Fruit fly (Drosophila melanogaster) whole organism, prepupa: Measurements from ENCODE around the gene Alh.

Source experiments
- CG10631 ChIP-seq: fragments of 200-800 bp; sonication (Bioruptor generic); optimal IDR thresholded peaks from 2 replicates; lab custom pipeline; 2016; ENCODE audit warnings: missing biosample characterization, missing genetic modification characterization
- CG11294 ChIP-seq: fragments of 200-800 bp; sonication (Bioruptor generic); IDR thresholded peaks from 2 replicates; pipeline ENCODE4 v1.3.6; 2022; ENCODE audit warnings: missing biosample characterization, missing genetic modification characterization
- CG11902 ChIP-seq: fragments of 200-800 bp; sonication (Bioruptor generic); optimal IDR thresholded peaks from 3 replicates; lab custom pipeline; 2016; ENCODE audit warnings: missing biosample characterization, missing genetic modification characterization
- CG1621 ChIP-seq: fragments of 200-800 bp; sonication (Bioruptor generic); optimal IDR thresholded peaks from 3 replicates; lab custom pipeline; 2018; ENCODE audit warnings: missing biosample characterization, mild to moderate bottlenecking, missing genetic modification characterization
- CG16779 ChIP-seq: fragments of 200-800 bp; sonication (Bioruptor generic); optimal IDR thresholded peaks from 3 replicates; lab custom pipeline; 2017; ENCODE audit warnings: missing biosample characterization, mild to moderate bottlenecking, missing genetic modification characterization
- CG3032 ChIP-seq: fragments of 200-800 bp; optimal IDR thresholded peaks from 2 replicates; lab custom pipeline; 2019; ENCODE audit warnings: missing biosample characterization, mild to moderate bottlenecking, missing genetic modification characterization, moderate library complexity
- CG31627 ChIP-seq: fragments of 200-800 bp; sonication (Bioruptor generic); optimal IDR thresholded peaks from 3 replicates; lab custom pipeline; 2016; ENCODE audit warnings: missing biosample characterization, missing genetic modification characterization
- CG32006 ChIP-seq: fragments of 200-800 bp; sonication (Bioruptor generic); optimal IDR thresholded peaks from 3 replicates; lab custom pipeline; 2017; ENCODE audit warnings: missing biosample characterization, mild to moderate bottlenecking, missing genetic modification characterization
- CG3919 ChIP-seq: fragments of 200-800 bp; sonication (Bioruptor generic); optimal IDR thresholded peaks from 3 replicates; lab custom pipeline; 2016; ENCODE audit warnings: missing biosample characterization, missing genetic modification characterization
- CG6163 ChIP-seq: fragments of 200-800 bp; sonication (Bioruptor generic); IDR thresholded peaks from 3 replicates; pipeline ENCODE4 v1.3.6; 2022; ENCODE audit warnings: missing biosample characterization, missing genetic modification characterization
- CG6276 ChIP-seq: fragments of 200-800 bp; sonication (Bioruptor generic); optimal IDR thresholded peaks from 2 replicates; lab custom pipeline; 2017; ENCODE audit warnings: missing biosample characterization, mild to moderate bottlenecking, missing genetic modification characterization
- CG6792 ChIP-seq: fragments of 200-800 bp; sonication (Bioruptor generic); optimal IDR thresholded peaks from 3 replicates; lab custom pipeline; 2016; ENCODE audit warnings: missing biosample characterization, missing genetic modification characterization
- CG6808 ChIP-seq: fragments of 200-800 bp; sonication (Bioruptor generic); optimal IDR thresholded peaks from 3 replicates; lab custom pipeline; 2017; ENCODE audit warnings: missing biosample characterization, missing genetic modification characterization, mild to moderate bottlenecking, moderate library complexity, missing genetic modification reagents
- CG6854 ChIP-seq: fragments of 200-800 bp; sonication (Bioruptor generic); optimal IDR thresholded peaks from 2 replicates; lab custom pipeline; 2017; ENCODE audit warnings: missing biosample characterization, mild to moderate bottlenecking, missing genetic modification characterization
- CG8119 ChIP-seq: fragments of 200-800 bp; sonication (Bioruptor generic); IDR thresholded peaks from 3 replicates; pipeline ENCODE4 v1.3.6; 2022; ENCODE audit warnings: missing biosample characterization, missing genetic modification characterization
- CG8632 ChIP-seq: fragments of 200-800 bp; sonication (Bioruptor generic); optimal IDR thresholded peaks from 3 replicates; lab custom pipeline; 2016; ENCODE audit warnings: missing biosample characterization, missing genetic modification characterization
- CG9139 ChIP-seq: fragments of 200-800 bp; sonication (Bioruptor generic); optimal IDR thresholded peaks from 3 replicates; lab custom pipeline; 2017; ENCODE audit warnings: missing biosample characterization, mild to moderate bottlenecking, missing genetic modification characterization
- Eip75B ChIP-seq: fragments of 200-800 bp; sonication (Bioruptor generic); optimal IDR thresholded peaks from 3 replicates; lab custom pipeline; 2016; ENCODE audit warnings: missing biosample characterization, missing genetic modification characterization
- Eip78C ChIP-seq: fragments of 200-800 bp; sonication (Bioruptor generic); peaks from one replicate; lab custom pipeline; 2016; ENCODE audit warnings: missing biosample characterization, missing genetic modification characterization
- Eip93F ChIP-seq: fragments of 200-800 bp; sonication (Bioruptor generic); optimal IDR thresholded peaks from 2 replicates; lab custom pipeline; 2016; ENCODE audit warnings: missing biosample characterization, mild to moderate bottlenecking, missing genetic modification characterization
- Ets96B ChIP-seq: fragments of 200-800 bp; optimal IDR thresholded peaks from 2 replicates; lab custom pipeline; 2019; ENCODE audit warnings: missing biosample characterization, mild to moderate bottlenecking, missing genetic modification characterization, moderate library complexity
- Hr39 ChIP-seq: fragments of 200-800 bp; sonication (Bioruptor generic); optimal IDR thresholded peaks from 2 replicates; lab custom pipeline; 2016; ENCODE audit warnings: missing biosample characterization, missing genetic modification characterization
- Hr4 ChIP-seq: fragments of 200-800 bp; sonication (Bioruptor generic); optimal IDR thresholded peaks from 3 replicates; lab custom pipeline; 2016; ENCODE audit warnings: missing biosample characterization, missing genetic modification characterization
- Met ChIP-seq: fragments of 200-800 bp; sonication (Bioruptor generic); optimal IDR thresholded peaks from 3 replicates; lab custom pipeline; 2016; ENCODE audit warnings: missing biosample characterization, missing genetic modification characterization
- OdsH ChIP-seq: fragments of 200-800 bp; sonication (Bioruptor generic); optimal IDR thresholded peaks from 3 replicates; lab custom pipeline; 2016; ENCODE audit warnings: missing biosample characterization, missing genetic modification characterization
- Smox ChIP-seq: fragments of 200-800 bp; sonication (Bioruptor generic); optimal IDR thresholded peaks from 3 replicates; lab custom pipeline; 2016; ENCODE audit warnings: missing biosample characterization, missing genetic modification characterization
- Sox102F ChIP-seq: fragments of 200-800 bp; sonication (Bioruptor generic); optimal IDR thresholded peaks from 2 replicates; lab custom pipeline; 2016; ENCODE audit warnings: missing biosample characterization, mild to moderate bottlenecking, missing genetic modification characterization
- Sox15 ChIP-seq: fragments of 200-800 bp; sonication (Bioruptor generic); optimal IDR thresholded peaks from 3 replicates; lab custom pipeline; 2016; ENCODE audit warnings: missing biosample characterization, missing genetic modification characterization
- achi ChIP-seq: fragments of 200-800 bp; sonication (Bioruptor generic); optimal IDR thresholded peaks from 3 replicates; lab custom pipeline; 2016; ENCODE audit warnings: missing biosample characterization, missing genetic modification characterization
- dsx ChIP-seq: fragments of 200-800 bp; optimal IDR thresholded peaks from 3 replicates; lab custom pipeline; 2019; ENCODE audit warnings: missing biosample characterization, mild to moderate bottlenecking, missing genetic modification characterization, moderate library complexity; ENCODE audit not compliant: poor library complexity, severe bottlenecking
- eg ChIP-seq: fragments of 200-800 bp; sonication (Bioruptor generic); IDR thresholded peaks from 3 replicates; pipeline ENCODE4 v1.3.6; 2022; ENCODE audit warnings: missing biosample characterization, missing genetic modification characterization
- esn ChIP-seq: fragments of 200-800 bp; sonication (Bioruptor generic); optimal IDR thresholded peaks from 2 replicates; lab custom pipeline; 2016; ENCODE audit warnings: missing biosample characterization, mild to moderate bottlenecking, missing genetic modification characterization, moderate library complexity
- fd59A ChIP-seq: fragments of 200-800 bp; sonication (Bioruptor generic); optimal IDR thresholded peaks from 2 replicates; lab custom pipeline; 2017; ENCODE audit warnings: missing biosample characterization, mild to moderate bottlenecking, missing genetic modification characterization, missing genetic modification reagents
- fd85E ChIP-seq: fragments of 200-800 bp; sonication (Bioruptor generic); optimal IDR thresholded peaks from 3 replicates; lab custom pipeline; 2016; ENCODE audit warnings: missing biosample characterization, missing genetic modification characterization
- fkh ChIP-seq: fragments of 200-800 bp; sonication (Bioruptor generic); optimal IDR thresholded peaks from 3 replicates; lab custom pipeline; 2017; ENCODE audit warnings: missing biosample characterization, mild to moderate bottlenecking, missing genetic modification characterization, moderate library complexity
- lz ChIP-seq: fragments of 200-800 bp; sonication (Bioruptor generic); optimal IDR thresholded peaks from 3 replicates; lab custom pipeline; 2016; ENCODE audit warnings: missing biosample characterization, missing genetic modification characterization
- pdm3 ChIP-seq: fragments of 200-800 bp; sonication (Bioruptor generic); optimal IDR thresholded peaks from 3 replicates; lab custom pipeline; 2016; ENCODE audit warnings: missing biosample characterization, missing genetic modification characterization
- svp ChIP-seq: fragments of 200-800 bp; sonication (Bioruptor generic); peaks from one replicate; lab custom pipeline; 2016; ENCODE audit warnings: missing biosample characterization, missing genetic modification characterization
- topi ChIP-seq: fragments of 200-800 bp; sonication (Bioruptor generic); optimal IDR thresholded peaks from 3 replicates; lab custom pipeline; 2016; ENCODE audit warnings: missing biosample characterization, missing genetic modification characterization
- vri ChIP-seq: fragments of 200-800 bp; sonication (Bioruptor generic); optimal IDR thresholded peaks from 3 replicates; lab custom pipeline; 2016; ENCODE audit warnings: missing biosample characterization, mild to moderate bottlenecking, missing genetic modification characterization

Alh gene

DNA sequence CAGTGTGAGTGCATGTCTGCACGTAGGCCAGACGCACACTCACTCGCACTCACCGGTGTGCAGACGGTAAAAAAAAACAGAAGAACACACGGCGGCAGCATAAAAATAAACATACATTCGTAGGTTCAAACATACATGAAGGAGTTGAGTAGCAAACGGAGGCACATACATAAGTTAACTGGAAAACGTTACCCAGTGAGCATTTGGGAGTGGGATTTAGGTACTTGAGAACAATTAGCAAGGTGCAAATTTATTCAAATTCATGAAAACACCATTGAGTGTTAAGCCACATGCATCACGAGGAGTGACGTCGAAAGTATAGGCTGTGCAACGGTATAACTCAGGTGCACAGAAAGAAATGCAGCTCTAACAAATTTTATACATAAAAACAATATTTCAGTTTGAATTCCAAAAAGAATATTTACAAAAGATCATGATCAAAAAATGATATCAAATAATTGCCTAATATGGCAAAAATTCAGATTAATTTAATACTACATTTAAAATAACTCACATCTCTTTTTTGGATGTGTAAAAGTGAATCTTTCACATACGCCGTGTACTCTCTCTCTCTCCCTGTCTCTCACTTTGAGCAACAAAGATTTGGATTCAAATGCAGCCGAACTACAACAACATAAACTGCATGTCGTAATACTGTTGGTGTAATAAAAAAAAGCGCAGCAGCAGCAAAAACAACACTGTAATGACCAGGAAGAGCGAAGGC, 15.2 kb downstream of the Alh start (continued):
- TF ChIP-seq Eip93F (peak; percentile 71), Sox15 (GFP tag; lab: Kevin White, UChicago) (peak; percentile 90), CG32006 (GFP tag; lab: Kevin White, UChicago) (peak; percentile 98), topi (peak; percentile 98), eg (no peak), CG16779 (tag; lab: Kevin White, UChicago) (peak; percentile 77), CG8119 (GFP tag; lab: Robert Waterston, UW) (no peak), OdsH (GFP tag; lab: Kevin White, UChicago) (peak; percentile 98), CG6792 (GFP tag; lab: Kevin White, UChicago) (peak; percentile 93), CG31627 (GFP tag; lab: Kevin White, UChicago) (peak; percentile 98)

DNA sequence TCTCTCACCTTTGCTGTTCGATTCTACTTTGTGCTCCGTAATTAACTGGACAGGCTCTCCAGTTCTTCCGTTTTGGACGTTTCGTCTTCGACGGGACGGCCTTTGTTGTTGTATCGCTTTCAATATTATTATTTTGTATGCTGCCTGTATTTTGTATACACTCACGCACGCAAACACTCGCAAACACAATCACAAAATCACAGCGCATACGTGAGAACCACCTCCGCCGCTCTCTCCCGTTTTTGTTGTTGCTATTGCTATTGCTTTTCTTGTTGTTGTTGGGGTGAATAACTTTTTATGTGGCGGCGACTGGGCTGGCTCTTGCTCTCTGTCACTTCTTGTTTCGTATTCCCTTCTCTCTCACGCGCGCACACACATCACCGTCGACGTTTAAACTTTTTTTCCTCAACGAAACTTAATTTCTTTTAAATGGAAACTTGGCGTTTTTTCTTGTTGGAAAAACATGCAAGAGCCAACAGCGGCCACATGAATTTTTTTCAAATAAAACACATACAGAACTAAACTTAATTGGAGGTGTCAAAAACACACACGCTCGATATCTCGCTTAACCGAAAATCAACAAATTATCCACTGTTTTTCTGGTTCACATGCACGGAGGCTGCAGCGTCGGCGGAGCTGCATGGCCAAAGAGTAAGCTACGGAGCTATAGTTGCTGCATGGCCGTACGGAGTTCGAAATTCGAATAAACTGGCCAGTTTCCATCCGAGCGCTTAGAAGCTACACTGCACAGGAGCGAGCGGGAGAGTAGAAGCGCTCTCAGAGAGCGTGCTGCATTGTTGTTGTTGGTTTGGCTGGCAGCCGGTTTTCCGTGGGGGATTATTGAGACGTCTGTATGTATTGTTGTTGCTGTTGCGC, 16.0 kb downstream of the Alh start:
- TF ChIP-seq CG3919 (GFP tag; lab: Kevin White, UChicago) (no peak), CG3032 (peak; percentile 24), CG8632 (GFP tag; lab: Kevin White, UChicago) (peak; percentile 1), fkh (peak; percentile 35), vri (peak; percentile 38), Hr4 (peak; percentile 38), Hr39 (peak; percentile 19), Eip78C (GFP tag; lab: Kevin White, UChicago) (peak; percentile 80), achi (GFP tag; lab: Kevin White, UChicago) (no peak), fd85E (GFP tag; lab: Kevin White, UChicago) (no peak), CG6163 (GFP tag; lab: Robert Waterston, UW) (no peak), CG6808 (GFP tag; lab: Kevin White, UChicago) (no peak), CG9139 (no peak), lz (GFP tag; lab: Kevin White, UChicago) (no peak), pdm3 (no peak), CG1621 (tag; lab: Kevin White, UChicago) (peak; percentile 44), Sox102F (GFP tag; lab: Kevin White, UChicago) (no peak), fd59A (GFP tag; lab: Kevin White, UChicago) (no peak), Ets96B (tag; lab: Kevin White, UChicago) (peak; percentile 12), Eip93F (no peak), dsx (GFP tag; lab: Kevin White, UChicago) (peak; percentile 80), esn (GFP tag; lab: Kevin White, UChicago) (peak; percentile 7), Eip75B (GFP tag; lab: Kevin White, UChicago) (no peak), Met (GFP tag; lab: Kevin White, UChicago) (peak; percentile 7), svp (GFP tag; lab: Kevin White, UChicago) (peak; percentile 75), CG6854 (GFP tag; lab: Kevin White, UChicago) (no peak), CG11902 (no peak), Sox15 (GFP tag; lab: Kevin White, UChicago) (no peak), CG6276 (GFP tag; lab: Kevin White, UChicago) (peak; percentile 11), CG10631 (peak; percentile 9), Smox (GFP tag; lab: Kevin White, UChicago) (peak; percentile 6), CG11294 (GFP tag; lab: Robert Waterston, UW) (no peak)
